Fruit fly (Drosophila melanogaster) whole organism: ENCODE measurements around the gene Atac3.

Experiments used
- CG8478 ChIP-seq: fragments of >200 bp; optimal IDR thresholded peaks from 2 replicates; lab custom pipeline; 2018; ENCODE audit warnings: inconsistent platforms
- Dll ChIP-seq: fragments of >200 bp; optimal IDR thresholded peaks from 2 replicates; lab custom pipeline; 2017
- EcR ChIP-seq, 2 experiments: fragments of >200 bp; optimal IDR thresholded peaks; 2 replicates each; lab custom pipeline; 2017; ENCODE audit warnings: missing biosample characterization in 2 of 2, missing genetic modification characterization in 2 of 2, missing genetic modification reagents in 2 of 2
- pan ChIP-seq: fragments of >200 bp; optimal IDR thresholded peaks from 2 replicates; lab custom pipeline; 2017
- psq ChIP-seq: fragments of >200 bp; optimal IDR thresholded peaks from 2 replicates; lab custom pipeline; 2017
- usp ChIP-seq: fragments of >200 bp; optimal IDR thresholded peaks from 2 replicates; lab custom pipeline; 2017; ENCODE audit warnings: missing biosample characterization, missing genetic modification characterization, mixed read lengths

Atac3 gene

dm6 chr3L:347641-348405, 20.0 kb upstream of the Atac3 start:
- TF ChIP-seq EcR (GFP tag; optimal IDR thresholded peaks at IDR 0.05; lab: Kevin White, UChicago) (no peak), Dll (no peak), usp (GFP tag; lab: Kevin White, UChicago) (no peak), CG8478 (lab: Kevin White, UChicago) (no peak), psq (lab: Kevin White, UChicago) (no peak), pan (lab: Kevin White, UChicago) (no peak)

dm6 chr3L:346656-347640, 19.2 kb upstream of the Atac3 start, which contains the start of gene mth:
mth (minus strand) TSS chr3L:346957.
- TF ChIP-seq EcR (GFP tag; optimal IDR thresholded peaks at IDR 0.05; lab: Kevin White, UChicago) (no peak), usp (GFP tag; lab: Kevin White, UChicago) (no peak), psq (lab: Kevin White, UChicago) (no peak), Dll (no peak), CG8478 (lab: Kevin White, UChicago) (no peak), pan (lab: Kevin White, UChicago) (no peak)

- TF ChIP-seq Dll, result no peak
- no peak for TF ChIP-seq CG8478 (lab: Kevin White, UChicago)
- no peak for TF ChIP-seq EcR (GFP tag; optimal IDR thresholded peaks at IDR 0.05; lab: Kevin White, UChicago)
- no peak for TF ChIP-seq pan (lab: Kevin White, UChicago)
- no peak for TF ChIP-seq psq (lab: Kevin White, UChicago)
- TF ChIP-seq usp (GFP tag; lab: Kevin White, UChicago), result no peak
Measured at dm6 chr3L:343316-343715, 15.5 kb upstream of the Atac3 start.

- TF ChIP-seq CG8478 (lab: Kevin White, UChicago) (peak; percentile 12), psq (lab: Kevin White, UChicago) (no peak)
Measured at dm6 chr3L:342839-343238, 15.0 kb upstream of the Atac3 start, which contains the start of gene mthl10. mthl10 (minus strand) TSS chr3L:342915.

DNA sequence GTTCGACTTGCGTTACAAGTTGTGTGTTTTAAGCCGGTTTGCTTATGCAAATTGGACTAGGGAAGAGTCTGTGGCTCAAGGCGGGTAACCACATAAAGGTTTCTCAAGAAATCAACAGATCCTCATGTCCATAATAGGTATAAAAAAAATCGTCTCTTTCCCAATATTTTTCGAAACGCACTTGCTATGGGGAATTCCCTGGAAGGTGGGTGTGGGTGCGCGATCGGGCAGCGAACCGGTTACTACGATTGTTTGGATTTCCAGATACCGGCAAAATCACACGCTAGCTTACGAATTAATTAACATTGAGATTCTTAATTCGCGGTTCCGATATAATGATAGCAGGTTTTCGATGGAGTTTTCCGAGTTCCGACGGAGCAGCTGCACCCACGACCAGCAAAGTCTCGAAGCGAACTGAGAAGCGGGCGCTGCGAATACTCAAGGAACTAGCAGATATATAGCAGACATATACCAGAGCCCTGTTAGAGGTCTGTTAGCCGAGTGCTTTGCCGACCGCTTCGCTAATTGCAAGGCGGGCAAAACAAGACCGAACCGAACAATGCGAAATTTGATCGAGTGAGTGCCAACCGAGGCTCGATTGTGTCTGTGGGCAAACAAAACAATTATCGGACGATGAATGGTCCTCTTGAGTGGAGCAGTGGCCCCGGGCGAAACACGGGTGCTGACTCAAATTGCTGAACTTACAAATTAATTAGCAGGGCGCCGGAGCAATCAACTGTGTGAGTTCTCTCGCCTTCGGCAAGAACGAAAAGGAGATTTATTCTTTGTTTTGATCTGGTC, 13.5 kb upstream of the Atac3 start:
- no peak for TF ChIP-seq pan (lab: Kevin White, UChicago)
- no peak for TF ChIP-seq psq (lab: Kevin White, UChicago)
- no peak for TF ChIP-seq Dll
- TF ChIP-seq EcR (GFP tag; optimal IDR thresholded peaks at IDR 0.05; lab: Kevin White, UChicago), result peak in 1 of 2 experiments; percentile 14
- no peak for TF ChIP-seq usp (GFP tag; lab: Kevin White, UChicago)

DNA sequence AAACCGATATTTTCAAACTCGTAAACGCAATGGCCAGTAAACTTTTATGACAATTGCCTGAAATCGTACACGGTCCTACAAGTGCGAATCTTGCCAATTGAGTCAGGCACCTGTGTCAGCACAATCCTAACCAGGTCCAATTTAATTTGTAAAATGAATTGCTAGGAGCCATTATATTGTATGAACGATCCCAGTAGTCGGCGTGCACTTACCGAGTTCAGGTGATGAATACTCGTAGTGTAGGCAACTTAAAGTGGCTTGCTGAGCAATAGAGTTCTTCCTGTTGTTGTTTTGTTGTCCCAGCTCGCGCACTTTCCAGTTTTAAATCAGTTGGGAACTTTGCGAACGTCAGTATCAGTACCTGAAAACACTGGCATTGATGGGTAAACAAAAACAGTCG, 12.8 kb upstream of the Atac3 start:
- TF ChIP-seq pan (lab: Kevin White, UChicago), result no peak
- no peak for TF ChIP-seq psq (lab: Kevin White, UChicago)
- TF ChIP-seq EcR (GFP tag; optimal IDR thresholded peaks at IDR 0.05; lab: Kevin White, UChicago), result no peak
- TF ChIP-seq usp (GFP tag; lab: Kevin White, UChicago), result no peak
- no peak for TF ChIP-seq CG8478 (lab: Kevin White, UChicago)
- no peak for TF ChIP-seq Dll

- TF ChIP-seq EcR (GFP tag; optimal IDR thresholded peaks at IDR 0.05; lab: Kevin White, UChicago) (no peak), psq (lab: Kevin White, UChicago) (no peak), CG8478 (lab: Kevin White, UChicago) (no peak), Dll (no peak), usp (GFP tag; lab: Kevin White, UChicago) (no peak), pan (lab: Kevin White, UChicago) (no peak)
Measured at dm6 chr3L:340124-340523, 12.3 kb upstream of the Atac3 start.

DNA sequence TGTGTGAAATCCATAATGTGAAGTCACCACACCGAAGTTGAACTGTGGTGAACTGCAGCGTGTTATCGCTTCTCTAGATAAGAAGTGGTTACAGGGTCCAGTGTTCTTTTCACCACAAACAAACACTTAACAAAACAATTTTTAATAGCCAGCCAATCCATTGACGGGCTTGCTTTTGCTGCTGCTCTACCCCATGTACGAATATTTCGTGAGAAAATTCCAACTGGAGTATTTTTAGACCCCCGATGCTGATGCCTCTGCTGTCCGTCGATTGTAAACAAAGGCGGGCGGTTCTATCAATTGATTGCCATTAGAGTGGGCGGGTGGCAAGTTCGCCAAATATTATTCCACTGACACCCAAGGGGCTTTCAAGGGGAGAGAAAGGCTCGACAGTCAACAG, 11.3 kb upstream of the Atac3 start:
- TF ChIP-seq usp (GFP tag; lab: Kevin White, UChicago) (no peak), CG8478 (lab: Kevin White, UChicago) (no peak), Dll (no peak), EcR (GFP tag; optimal IDR thresholded peaks at IDR 0.05; lab: Kevin White, UChicago) (no peak), psq (lab: Kevin White, UChicago) (no peak), pan (lab: Kevin White, UChicago) (no peak)

dm6 chr3L:338116-338515, 10.3 kb upstream of the Atac3 start:
- TF ChIP-seq psq (lab: Kevin White, UChicago), result no peak

DNA sequence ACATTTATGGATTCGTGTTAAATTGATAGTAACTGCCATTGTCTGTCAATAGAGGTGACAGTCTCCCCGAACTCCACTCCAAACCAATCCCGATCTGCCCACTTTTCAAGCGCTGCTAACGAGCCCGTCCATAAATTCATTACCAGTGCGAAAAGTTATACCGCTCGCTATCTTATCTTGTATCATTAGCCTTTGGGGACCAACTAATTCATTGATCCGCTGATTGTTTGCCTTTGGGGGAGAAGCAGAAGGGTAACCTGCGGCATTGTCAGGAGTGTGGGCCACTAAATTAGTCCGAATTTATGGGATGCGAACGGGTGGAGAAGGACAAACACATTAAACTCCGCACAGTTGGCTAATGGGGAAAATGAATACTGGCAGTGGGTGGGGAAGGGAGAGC, 9.4 kb upstream of the Atac3 start:
- TF ChIP-seq EcR (GFP tag; optimal IDR thresholded peaks at IDR 0.05; lab: Kevin White, UChicago) (no peak), CG8478 (lab: Kevin White, UChicago) (no peak), Dll (no peak), pan (lab: Kevin White, UChicago) (no peak), psq (lab: Kevin White, UChicago) (no peak), usp (GFP tag; lab: Kevin White, UChicago) (no peak)
